Worm (Caenorhabditis elegans) whole organism, late embryonic: Measurements from ENCODE around the gene skr-20.

Experiments
- F13H6.1 ChIP-seq: sonication (generic microtip); optimal IDR thresholded peaks from 2 replicates; lab custom pipeline; 2016; ENCODE audit warnings: missing genetic modification characterization, missing compliant biosample characterization
- K02D7.2 ChIP-seq: sonication (generic microtip); optimal IDR thresholded peaks from 2 replicates; lab custom pipeline; 2017; ENCODE audit warnings: mild to moderate bottlenecking, missing genetic modification characterization, missing compliant biosample characterization
- T23F11.4 ChIP-seq: fragments of 200-800 bp; sonication (Bioruptor generic); optimal IDR thresholded peaks from 2 replicates; lab custom pipeline; 2018; ENCODE audit warnings: mild to moderate bottlenecking, missing genetic modification characterization, missing compliant biosample characterization
- ceh-18 ChIP-seq: sonication (generic microtip); optimal IDR thresholded peaks from 2 replicates; lab custom pipeline; 2016; ENCODE audit warnings: missing genetic modification characterization, missing compliant biosample characterization
- ceh-19 ChIP-seq: fragments of 200-800 bp; sonication (Bioruptor generic); optimal IDR thresholded peaks from 2 replicates; lab custom pipeline; 2018; ENCODE audit warnings: mild to moderate bottlenecking, missing genetic modification characterization, missing compliant biosample characterization
- ceh-22 ChIP-seq: sonication (generic microtip); optimal IDR thresholded peaks from 2 replicates; lab custom pipeline; 2017; ENCODE audit warnings: missing biosample characterization, missing genetic modification characterization
- ceh-24 ChIP-seq: sonication (generic microtip); optimal IDR thresholded peaks from 2 replicates; lab custom pipeline; 2016; ENCODE audit warnings: mild to moderate bottlenecking, missing genetic modification characterization, missing compliant biosample characterization
- ceh-30 ChIP-seq: fragments of 150-350 bp; optimal IDR thresholded peaks from 2 replicates; lab custom pipeline; 2014; ENCODE audit warnings: missing biosample characterization, missing genetic modification characterization
- ceh-31 ChIP-seq: sonication (generic microtip); optimal IDR thresholded peaks from 2 replicates; lab custom pipeline; 2016; ENCODE audit warnings: missing genetic modification characterization, missing compliant biosample characterization
- ceh-45 ChIP-seq: fragments of 200-800 bp; sonication (Bioruptor generic); IDR thresholded peaks from 2 replicates; pipeline ENCODE4 v1.3.6; 2022; ENCODE audit warnings: missing genetic modification reagents, missing genetic modification characterization, missing compliant biosample characterization
- ceh-6 ChIP-seq: fragments of 200-800 bp; sonication (Bioruptor generic); optimal IDR thresholded peaks from 2 replicates; lab custom pipeline; 2018; ENCODE audit warnings: mild to moderate bottlenecking, missing genetic modification characterization, missing compliant biosample characterization
- dmd-4 ChIP-seq: sonication (generic microtip); optimal IDR thresholded peaks from 2 replicates; lab custom pipeline; 2016; ENCODE audit warnings: borderline replicate concordance, missing genetic modification characterization, missing compliant biosample characterization
- dve-1 ChIP-seq: sonication (generic microtip); optimal IDR thresholded peaks from 2 replicates; lab custom pipeline; 2017; ENCODE audit warnings: antibody characterized with exemption, mild to moderate bottlenecking, missing genetic modification characterization, missing compliant biosample characterization
- elt-2 ChIP-seq: sonication (generic microtip); optimal IDR thresholded peaks from 2 replicates; lab custom pipeline; 2016; ENCODE audit warnings: missing genetic modification reagents, missing genetic modification characterization, missing compliant biosample characterization
- elt-4 ChIP-seq: sonication (generic microtip); optimal IDR thresholded peaks from 2 replicates; lab custom pipeline; 2016; ENCODE audit warnings: missing genetic modification characterization, missing compliant biosample characterization
- ets-4 ChIP-seq: sonication (generic microtip); optimal IDR thresholded peaks from 2 replicates; lab custom pipeline; 2016; ENCODE audit warnings: missing genetic modification characterization, missing compliant biosample characterization
- fax-1 ChIP-seq: sonication (generic microtip); optimal IDR thresholded peaks from 2 replicates; lab custom pipeline; 2016; ENCODE audit warnings: missing genotype, missing genetic modification characterization, missing compliant biosample characterization
- gmeb-2 ChIP-seq: sonication (generic microtip); optimal IDR thresholded peaks from 2 replicates; lab custom pipeline; 2016; ENCODE audit warnings: missing genetic modification characterization, inconsistent platforms, missing compliant biosample characterization
- hlh-13 ChIP-seq: fragments of 200-800 bp; sonication (Bioruptor generic); optimal IDR thresholded peaks from 2 replicates; lab custom pipeline; 2018; ENCODE audit warnings: mild to moderate bottlenecking, missing genetic modification characterization, missing compliant biosample characterization
- hlh-30 ChIP-seq: sonication (generic microtip); optimal IDR thresholded peaks from 2 replicates; lab custom pipeline; 2017; ENCODE audit warnings: antibody characterized with exemption, missing genetic modification characterization, missing compliant biosample characterization; ENCODE audit not compliant: insufficient read depth
- hlh-6 ChIP-seq: sonication (generic microtip); optimal IDR thresholded peaks from 2 replicates; lab custom pipeline; 2016; ENCODE audit warnings: missing genotype, missing genetic modification characterization, missing compliant biosample characterization
- hlh-8 ChIP-seq: sonication (generic microtip); optimal IDR thresholded peaks from 2 replicates; lab custom pipeline; 2016; ENCODE audit warnings: missing genotype, missing genetic modification characterization, missing compliant biosample characterization
- lin-11 ChIP-seq: fragments of 200-800 bp; sonication (Bioruptor generic); optimal IDR thresholded peaks from 2 replicates; lab custom pipeline; 2018; ENCODE audit warnings: mild to moderate bottlenecking, missing genetic modification characterization, missing compliant biosample characterization
- mec-3 ChIP-seq: sonication (generic microtip); optimal IDR thresholded peaks from 2 replicates; lab custom pipeline; 2016; ENCODE audit warnings: borderline replicate concordance, missing genetic modification characterization, missing compliant biosample characterization
- nfya-1 ChIP-seq: sonication (generic microtip); optimal IDR thresholded peaks from 2 replicates; lab custom pipeline; 2017; ENCODE audit warnings: missing genetic modification characterization, mild to moderate bottlenecking, missing compliant biosample characterization, antibody characterized with exemption, moderate library complexity
- nhr-232 ChIP-seq: sonication (generic microtip); optimal IDR thresholded peaks from 2 replicates; lab custom pipeline; 2016; ENCODE audit warnings: missing genetic modification characterization, missing compliant biosample characterization
- npax-4 ChIP-seq: sonication (generic microtip); optimal IDR thresholded peaks from 2 replicates; lab custom pipeline; 2016; ENCODE audit warnings: missing genetic modification characterization, missing compliant biosample characterization
- odd-2 ChIP-seq: sonication (generic microtip); optimal IDR thresholded peaks from 2 replicates; lab custom pipeline; 2017; ENCODE audit warnings: antibody characterized with exemption, mild to moderate bottlenecking, missing genetic modification characterization, missing compliant biosample characterization
- pax-1 ChIP-seq: fragments of 150-350 bp; optimal IDR thresholded peaks from 2 replicates; lab custom pipeline; 2014; ENCODE audit warnings: missing biosample characterization, missing genetic modification characterization
- pha-4 ChIP-seq: fragments of 150-350 bp; optimal IDR thresholded peaks from 2 replicates; lab custom pipeline; 2018; ENCODE audit warnings: missing biosample characterization, missing genetic modification reagents, missing genetic modification characterization
- pqm-1 ChIP-seq: sonication (generic microtip); optimal IDR thresholded peaks from 2 replicates; lab custom pipeline; 2016; ENCODE audit warnings: missing genetic modification characterization, missing compliant biosample characterization
- ref-2 ChIP-seq: sonication (generic microtip); optimal IDR thresholded peaks from 2 replicates; lab custom pipeline; 2016; ENCODE audit warnings: missing genetic modification characterization, missing compliant biosample characterization
- rnt-1 ChIP-seq: sonication (generic microtip); optimal IDR thresholded peaks from 2 replicates; lab custom pipeline; 2016; ENCODE audit warnings: missing genetic modification characterization, missing compliant biosample characterization
- sox-2 ChIP-seq: fragments of 200-800 bp; sonication (Bioruptor generic); IDR thresholded peaks from 2 replicates; pipeline ENCODE4 v1.3.6; 2022; ENCODE audit warnings: missing genetic modification reagents, missing genetic modification characterization, missing compliant biosample characterization
- sox-4 ChIP-seq: sonication (generic microtip); optimal IDR thresholded peaks from 2 replicates; lab custom pipeline; 2017; ENCODE audit warnings: mild to moderate bottlenecking, missing genetic modification characterization, inconsistent platforms, missing compliant biosample characterization
- tbx-2 ChIP-seq: sonication (generic microtip); optimal IDR thresholded peaks from 2 replicates; lab custom pipeline; 2016; ENCODE audit warnings: missing genetic modification characterization, missing compliant biosample characterization
- tbx-7 ChIP-seq: sonication (generic microtip); optimal IDR thresholded peaks from 2 replicates; lab custom pipeline; 2016; ENCODE audit warnings: missing genotype, missing genetic modification characterization, missing compliant biosample characterization
- ttx-3 ChIP-seq: sonication (generic microtip); optimal IDR thresholded peaks from 2 replicates; lab custom pipeline; 2016; ENCODE audit warnings: missing genetic modification reagents, missing genetic modification characterization, missing compliant biosample characterization
- unc-3 ChIP-seq, 2 experiments: fragments of 200-800 bp in 1 of 2; sonication (Bioruptor generic) in 1 of 2; sonication (generic microtip) in 1 of 2; conservative IDR thresholded peaks in 1 of 2; optimal IDR thresholded peaks in 1 of 2; 2 replicates each; pipeline versions ENCODE4 v1.3.6 to Lab custom; 2016 to 2022; ENCODE audit warnings: missing compliant biosample characterization in 2 of 2, missing genetic modification characterization in 2 of 2, missing genetic modification reagents in 1 of 2
- unc-55 ChIP-seq: sonication (generic microtip); optimal IDR thresholded peaks from 2 replicates; lab custom pipeline; 2017; ENCODE audit warnings: missing biosample characterization, missing genetic modification reagents, missing genetic modification characterization
- unc-86 ChIP-seq: sonication (generic microtip); optimal IDR thresholded peaks from 2 replicates; lab custom pipeline; 2016; ENCODE audit warnings: missing genetic modification characterization, missing compliant biosample characterization
- zip-5 ChIP-seq: sonication (generic microtip); optimal IDR thresholded peaks from 2 replicates; lab custom pipeline; 2016; ENCODE audit warnings: missing genetic modification characterization, missing compliant biosample characterization
- ztf-16 ChIP-seq: sonication (generic microtip); optimal IDR thresholded peaks from 2 replicates; lab custom pipeline; 2017; ENCODE audit warnings: missing genetic modification characterization, missing compliant biosample characterization

skr-20 gene

DNA sequence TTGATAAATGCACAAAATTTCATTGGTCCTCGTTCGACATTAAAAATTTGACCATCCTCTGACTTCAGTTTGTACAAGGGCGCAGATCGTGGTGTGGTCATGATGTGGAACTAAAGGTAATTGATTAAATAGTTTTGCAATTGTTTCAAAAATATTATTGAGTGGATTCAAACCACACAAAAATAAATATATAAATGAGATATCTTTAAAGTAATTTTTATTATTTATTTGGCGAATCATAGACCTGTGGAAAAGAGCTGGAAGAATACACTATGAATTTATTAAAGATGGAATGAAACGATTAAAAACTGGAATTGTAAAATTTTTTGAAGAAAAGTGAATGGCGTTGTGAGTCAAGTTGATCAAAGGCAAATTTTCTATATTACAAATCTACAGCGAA lies at the start of gene skr-20:
Gene skr-20, minus strand, starts transcription at position 101 of the 400 bp plus-strand sequence.
- TF ChIP-seq gmeb-2 (tag; lab: Kevin White, UChicago) (no peak), tbx-7 (tag; lab: Kevin White, UChicago) (no peak), npax-4 (tag; lab: Kevin White, UChicago) (no peak)
- TF ChIP-seq, all 69 proteins: peak for 0

DNA sequence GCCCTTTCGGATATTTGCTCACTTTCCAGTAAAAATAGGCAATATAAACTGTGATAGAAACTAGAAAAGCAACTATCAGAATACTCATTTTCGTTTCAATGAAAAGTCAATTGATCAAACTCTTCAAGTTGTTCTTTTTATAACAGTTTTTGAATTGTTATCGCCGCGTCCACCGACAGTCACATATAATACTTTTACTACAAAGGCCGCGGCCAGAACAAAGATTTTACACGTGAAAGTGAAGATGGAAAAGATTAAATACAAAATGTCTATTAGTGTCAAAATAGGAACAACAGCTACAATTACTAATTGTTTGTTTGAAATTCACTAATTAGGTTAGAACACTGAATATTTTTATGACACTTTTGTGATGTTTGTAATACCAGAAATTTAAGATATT lies 46.2 kb upstream of the skr-20 start, which contains the start of gene cyp-14A2:
Gene cyp-14A2, minus strand, starts transcription at position 101 of the 400 bp plus-strand sequence.
- no peak for TF ChIP-seq gmeb-2 (tag; lab: Kevin White, UChicago)
- TF ChIP-seq ttx-3: no peak
- TF ChIP-seq ref-2 (tag; lab: Kevin White, UChicago): no peak
- TF ChIP-seq ceh-22 (tag; lab: Kevin White, UChicago): no peak
- no peak for TF ChIP-seq hlh-8 (tag; lab: Kevin White, UChicago)
- TF ChIP-seq tbx-2 (tag; lab: Kevin White, UChicago): no peak
- no peak for TF ChIP-seq lin-11 (tag; lab: Kevin White, UChicago)
- TF ChIP-seq ceh-24 (tag; lab: Kevin White, UChicago): no peak
- TF ChIP-seq unc-86 (tag; lab: Kevin White, UChicago): no peak
- no peak for TF ChIP-seq nhr-232 (tag; lab: Kevin White, UChicago)
- no peak for TF ChIP-seq K02D7.2 (tag; lab: Kevin White, UChicago)
- no peak for TF ChIP-seq zip-5 (tag; lab: Kevin White, UChicago)
- no peak for TF ChIP-seq ceh-30 (tag; lab: Kevin White, UChicago)
- TF ChIP-seq dve-1 (tag; lab: Kevin White, UChicago): no peak
- TF ChIP-seq elt-2 (tag; lab: Kevin White, UChicago): no peak
- no peak for TF ChIP-seq hlh-13 (GFP tag; lab: Kevin White, UChicago)
- no peak for TF ChIP-seq nfya-1 (tag; lab: Kevin White, UChicago)
- no peak for TF ChIP-seq ceh-19

DNA sequence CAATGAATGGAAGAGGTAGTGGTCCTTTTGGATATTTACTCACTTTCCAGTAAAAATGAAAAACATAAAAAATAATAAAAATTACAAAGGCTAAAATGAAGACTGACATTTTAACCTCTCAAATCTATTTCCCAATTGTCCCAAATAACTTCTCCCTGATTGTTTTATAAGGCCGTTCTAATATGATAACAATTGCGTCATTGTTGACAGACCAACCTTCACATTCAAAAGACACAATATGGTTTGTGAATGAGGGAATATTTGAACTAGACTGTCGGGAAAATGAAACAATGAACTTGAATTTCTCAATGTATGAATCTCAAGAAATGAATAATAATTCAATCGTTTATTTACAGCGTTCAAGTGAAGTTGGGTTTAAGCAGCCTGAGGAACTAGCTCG lies 43.9 kb upstream of the skr-20 start, which contains the start of gene cyp-14A1:
Gene cyp-14A1, minus strand, starts transcription at position 126 of the 400 bp plus-strand sequence.
- no peak for TF ChIP-seq elt-4
- TF ChIP-seq tbx-7 (tag; lab: Kevin White, UChicago): no peak
- TF ChIP-seq F13H6.1 (tag; lab: Kevin White, UChicago): no peak
- no peak for TF ChIP-seq ceh-31
- no peak for TF ChIP-seq ceh-24 (tag; lab: Kevin White, UChicago)
- TF ChIP-seq ref-2 (tag; lab: Kevin White, UChicago): no peak
- TF ChIP-seq hlh-6 (tag; lab: Kevin White, UChicago): no peak
- TF ChIP-seq hlh-30 (tag; lab: Kevin White, UChicago): no peak
- TF ChIP-seq pqm-1: no peak
- TF ChIP-seq npax-4 (tag; lab: Kevin White, UChicago): no peak
- no peak for TF ChIP-seq zip-5 (tag; lab: Kevin White, UChicago)
- TF ChIP-seq sox-4 (tag; lab: Kevin White, UChicago): no peak
- TF ChIP-seq ztf-16 (tag; lab: Kevin White, UChicago): no peak
- TF ChIP-seq ceh-22 (tag; lab: Kevin White, UChicago): no peak
- no peak for TF ChIP-seq ceh-6
- TF ChIP-seq dve-1 (tag; lab: Kevin White, UChicago): no peak

DNA sequence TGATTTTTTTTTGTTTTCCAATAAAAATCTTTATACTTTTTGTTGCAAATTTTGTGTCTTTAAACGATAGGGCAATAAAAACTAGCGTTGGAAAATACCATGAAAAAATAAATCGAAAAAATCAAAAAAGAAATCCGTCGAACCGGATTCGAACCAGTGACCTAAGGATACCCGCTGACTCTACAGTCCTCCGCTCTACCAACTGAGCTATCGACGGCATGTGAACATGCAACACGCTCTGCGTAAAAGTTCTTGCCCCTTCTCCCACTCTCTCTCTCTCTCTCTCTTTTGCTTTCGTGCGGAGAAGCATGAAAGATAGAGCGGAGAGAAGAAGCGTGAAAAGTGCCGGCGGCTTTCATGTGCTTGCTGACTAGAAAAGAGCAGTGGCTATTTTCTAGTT lies 41.2 kb upstream of the skr-20 start:
- TF ChIP-seq npax-4 (tag; lab: Kevin White, UChicago): peak; percentile 52
- TF ChIP-seq ceh-6: peak; percentile 63
- TF ChIP-seq nfya-1 (tag; lab: Kevin White, UChicago): peak; percentile 44
- peak; percentile 79 for TF ChIP-seq dmd-4 (tag; lab: Kevin White, UChicago)
- TF ChIP-seq unc-3 (GFP tag; conservative IDR thresholded peaks at IDR 0.05; lab: Robert Waterston, UW): peak; percentile 87
- peak; percentile 67 for TF ChIP-seq unc-3 (tag; optimal IDR thresholded peaks at IDR 0.05; lab: Kevin White, UChicago)
- peak; percentile 43 for TF ChIP-seq hlh-8 (tag; lab: Kevin White, UChicago)
- peak; percentile 78 for TF ChIP-seq unc-86 (tag; lab: Kevin White, UChicago)
- TF ChIP-seq pha-4: no peak
- TF ChIP-seq elt-2 (tag; lab: Kevin White, UChicago): peak; percentile 69
- TF ChIP-seq ceh-22 (tag; lab: Kevin White, UChicago): no peak
- TF ChIP-seq ref-2 (tag; lab: Kevin White, UChicago): peak; percentile 80
- TF ChIP-seq F13H6.1 (tag; lab: Kevin White, UChicago): peak; percentile 69
- peak; percentile 62 for TF ChIP-seq T23F11.4 (GFP tag; lab: Kevin White, UChicago)
- peak; percentile 10 for TF ChIP-seq rnt-1
- no peak for TF ChIP-seq unc-55 (GFP tag; lab: Kevin White, UChicago)
- peak; percentile 53 for TF ChIP-seq ceh-18
- TF ChIP-seq sox-2 (GFP tag; lab: Robert Waterston, UW): peak; percentile 68
- TF ChIP-seq gmeb-2 (tag; lab: Kevin White, UChicago): peak; percentile 81
- TF ChIP-seq ceh-30 (tag; lab: Kevin White, UChicago): no peak
- TF ChIP-seq pax-1 (tag; lab: Kevin White, UChicago): no peak
- TF ChIP-seq ets-4 (tag; lab: Kevin White, UChicago): peak; percentile 56
- TF ChIP-seq odd-2: no peak
- TF ChIP-seq fax-1 (tag; lab: Kevin White, UChicago): peak; percentile 56
- TF ChIP-seq ceh-45 (GFP tag; lab: Robert Waterston, UW): peak; percentile 76
- no peak for TF ChIP-seq mec-3 (tag; lab: Kevin White, UChicago)
